Fruit fly (Drosophila melanogaster): ENCODE measurements around the gene Cpr78Cc.

The Cpr78Cc gene

dm6 chr3L:21304400-21304799, 4.0 kb downstream of the Cpr78Cc start, which contains the start of the genes CG11309 and CG7632:
TSS of gene CG11309 (minus strand) at chr3L:21304658.
TSS of gene CG7632 (plus strand) at chr3L:21304697.
- TF ChIP-seq Pif1A (GFP tag; optimal IDR thresholded peaks at IDR 0.05) (peak; percentile 100), CG17806 (tag; optimal IDR thresholded peaks at IDR 0.05) (peak; percentile 100), rn (GFP tag; IDR thresholded peaks at IDR 0.05) (peak; percentile 96), CG32121 (GFP tag; IDR thresholded peaks at IDR 0.05) (peak; percentile 99), CG14655 (GFP tag; optimal IDR thresholded peaks at IDR 0.05) (peak; percentile 99), CG34367 (tag; optimal IDR thresholded peaks at IDR 0.05) (peak; percentile 100), Ets98B (GFP tag; IDR thresholded peaks at IDR 0.05) (peak; percentile 99), CG8301 (tag; optimal IDR thresholded peaks at IDR 0.05) (peak; percentile 99), CG13204 (GFP tag; optimal IDR thresholded peaks at IDR 0.05) (peak; percentile 99), CG9948 (tag; optimal IDR thresholded peaks at IDR 0.05) (peak; percentile 99), gl (tag; optimal IDR thresholded peaks at IDR 0.05) (peak; percentile 99), CG15710 (tag; optimal IDR thresholded peaks at IDR 0.05) (peak; percentile 100), CG12605 (GFP tag; IDR thresholded peaks at IDR 0.05) (peak; percentile 100), CG4496 (GFP tag; IDR thresholded peaks at IDR 0.05) (peak; percentile 99), Snoo (tag; optimal IDR thresholded peaks at IDR 0.05) (peak; percentile 99), EcR (GFP tag; optimal IDR thresholded peaks at IDR 0.05) (peak; percentile 87), CG10348 (GFP tag; IDR thresholded peaks at IDR 0.05) (peak; percentile 71; the same call in 1 of the 2 replicates), CG8159 (tag; optimal IDR thresholded peaks at IDR 0.05) (peak; percentile 100), Pif1B (GFP tag; optimal IDR thresholded peaks at IDR 0.05) (peak; percentile 99), fd96Ca (GFP tag; IDR thresholded peaks at IDR 0.05) (peak; percentile 97), D1 (tag; optimal IDR thresholded peaks at IDR 0.05) (peak; percentile 99)

- TF ChIP-seq CG8159 (tag; optimal IDR thresholded peaks at IDR 0.05), result peak; percentile 1
- TF ChIP-seq CG12605 (GFP tag; IDR thresholded peaks at IDR 0.05), result no peak
- TF ChIP-seq gl (tag; optimal IDR thresholded peaks at IDR 0.05), result no peak
- peak; percentile 66 for TF ChIP-seq D1 (tag; optimal IDR thresholded peaks at IDR 0.05)
These were observed 17.3 kb downstream of the Cpr78Cc start, which contains the start of gene Pc for dm6 chr3L:21317416-21318259. TSS of gene Pc (minus strand) at chr3L:21318020.

dm6 chr3L:21318474-21318873, 18.1 kb downstream of the Cpr78Cc start, which contains the start of gene Rab26:
TSS of gene Rab26 (plus strand) at chr3L:21318774.
- no peak for TF ChIP-seq CG4496 (GFP tag; IDR thresholded peaks at IDR 0.05)
- TF ChIP-seq D1 (tag; optimal IDR thresholded peaks at IDR 0.05), result no peak
- TF ChIP-seq rn (GFP tag; IDR thresholded peaks at IDR 0.05), result no peak
- TF ChIP-seq CG8159 (tag; optimal IDR thresholded peaks at IDR 0.05), result no peak
- no peak for TF ChIP-seq CG34367 (tag; optimal IDR thresholded peaks at IDR 0.05)
- no peak for TF ChIP-seq EcR (GFP tag; optimal IDR thresholded peaks at IDR 0.05)
- no peak for TF ChIP-seq CG12605 (GFP tag; IDR thresholded peaks at IDR 0.05)
- no peak for TF ChIP-seq fd96Ca (GFP tag; IDR thresholded peaks at IDR 0.05)
- TF ChIP-seq CG14655 (GFP tag; optimal IDR thresholded peaks at IDR 0.05), result no peak
- no peak for TF ChIP-seq Pif1A (GFP tag; optimal IDR thresholded peaks at IDR 0.05)
- no peak for TF ChIP-seq CG13204 (GFP tag; optimal IDR thresholded peaks at IDR 0.05)
- TF ChIP-seq CG17806 (tag; optimal IDR thresholded peaks at IDR 0.05), result no peak
- TF ChIP-seq CG9948 (tag; optimal IDR thresholded peaks at IDR 0.05), result no peak

dm6 chr3L:21319313-21319907, 19.0 kb downstream of the Cpr78Cc start:
- TF ChIP-seq Pif1A (GFP tag; optimal IDR thresholded peaks at IDR 0.05) (no peak), CG34367 (tag; optimal IDR thresholded peaks at IDR 0.05) (no peak), fd96Ca (GFP tag; IDR thresholded peaks at IDR 0.05) (no peak), CG4496 (GFP tag; IDR thresholded peaks at IDR 0.05) (no peak), CG13204 (GFP tag; optimal IDR thresholded peaks at IDR 0.05) (no peak), CG12605 (GFP tag; IDR thresholded peaks at IDR 0.05) (no peak), D1 (tag; optimal IDR thresholded peaks at IDR 0.05) (no peak), CG8301 (tag; optimal IDR thresholded peaks at IDR 0.05) (no peak), gl (tag; optimal IDR thresholded peaks at IDR 0.05) (no peak), Pif1B (GFP tag; optimal IDR thresholded peaks at IDR 0.05) (no peak), EcR (GFP tag; optimal IDR thresholded peaks at IDR 0.05) (no peak), CG9948 (tag; optimal IDR thresholded peaks at IDR 0.05) (no peak), CG32121 (GFP tag; IDR thresholded peaks at IDR 0.05) (no peak), CG17806 (tag; optimal IDR thresholded peaks at IDR 0.05) (no peak), Snoo (tag; optimal IDR thresholded peaks at IDR 0.05) (no peak), CG8159 (tag; optimal IDR thresholded peaks at IDR 0.05) (no peak)

dm6 chr3L:21319957-21320356, 19.6 kb downstream of the Cpr78Cc start:
- TF ChIP-seq CG32121 (GFP tag; IDR thresholded peaks at IDR 0.05) (no peak), gl (tag; optimal IDR thresholded peaks at IDR 0.05) (no peak), CG9948 (tag; optimal IDR thresholded peaks at IDR 0.05) (no peak), CG15710 (tag; optimal IDR thresholded peaks at IDR 0.05) (no peak), CG17806 (tag; optimal IDR thresholded peaks at IDR 0.05) (no peak), CG12605 (GFP tag; IDR thresholded peaks at IDR 0.05) (no peak)

Data from whole organism, pupa.